Worm (Caenorhabditis elegans): ENCODE data around the gene sel-11.

DNA sequence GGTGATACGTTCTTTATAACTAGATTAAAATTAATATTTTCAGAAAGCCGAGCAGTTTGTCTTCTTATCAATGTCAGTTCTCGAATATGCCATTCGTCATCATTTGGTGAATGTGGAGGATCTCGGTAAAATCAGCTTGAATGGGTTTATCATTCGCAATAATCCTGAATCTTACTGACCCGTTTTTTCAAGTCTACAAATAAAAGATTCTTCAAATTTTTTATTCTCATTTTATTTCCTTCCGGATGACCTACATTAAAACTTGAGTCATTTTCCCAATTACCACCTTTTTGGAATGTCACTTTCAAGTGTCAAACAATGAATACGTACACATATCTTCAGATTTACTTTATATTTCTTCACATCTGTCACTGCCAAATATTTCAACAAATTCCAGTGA is 6.8 kb upstream of the sel-11 start, which contains the start of gene T04F3.5:
- TF ChIP-seq daf-19 (GFP tag; conservative IDR thresholded peaks at IDR 0.05) (no peak), tra-1 (GFP tag; IDR thresholded peaks at IDR 0.05) (no peak), madf-5 (GFP tag; IDR thresholded peaks at IDR 0.05) (no peak), saeg-2 (GFP tag; IDR thresholded peaks at IDR 0.05) (no peak), unc-62 (GFP tag; optimal IDR thresholded peaks at IDR 0.05 in 1 of 2) (no peak), unc-62 (tag; optimal IDR thresholded peaks at IDR 0.05) (no peak), skn-1 (tag; optimal IDR thresholded peaks at IDR 0.05) (no peak), zag-1 (tag; optimal IDR thresholded peaks at IDR 0.05) (no peak), nhr-10 (tag; optimal IDR thresholded peaks at IDR 0.05) (no peak)

Measured in whole organism, L4 larva.